Fruit fly (Drosophila melanogaster) whole organism, pupa: ENCODE data around the gene mge.

Experiments
- CG12605 ChIP-seq: fragments of 200-800 bp; sonication (Bioruptor generic); IDR thresholded peaks from 2 replicates; pipeline ENCODE4 v1.3.6; 2022; ENCODE audit warnings: missing biosample characterization, missing genetic modification characterization
- CG13204 ChIP-seq: fragments of 200-800 bp; sonication (Bioruptor generic); optimal IDR thresholded peaks from 2 replicates; lab custom pipeline; 2018; ENCODE audit warnings: missing biosample characterization, mild to moderate bottlenecking, missing genetic modification characterization, moderate library complexity
- CG17806 ChIP-seq: fragments of 200-800 bp; sonication (Bioruptor generic); optimal IDR thresholded peaks from 2 replicates; lab custom pipeline; 2018; ENCODE audit warnings: missing biosample characterization, mild to moderate bottlenecking, missing genetic modification characterization, moderate library complexity
- CG34367 ChIP-seq: fragments of 200-800 bp; sonication (Bioruptor generic); optimal IDR thresholded peaks from 2 replicates; lab custom pipeline; 2018; ENCODE audit warnings: missing biosample characterization, mild to moderate bottlenecking, missing genetic modification characterization
- CG4496 ChIP-seq: fragments of 200-800 bp; sonication (Bioruptor generic); IDR thresholded peaks from 3 replicates; pipeline ENCODE4 v1.3.6; 2022; ENCODE audit warnings: missing biosample characterization, missing genetic modification characterization
- CG8301 ChIP-seq: fragments of 200-800 bp; sonication (Bioruptor generic); optimal IDR thresholded peaks from 2 replicates; lab custom pipeline; 2018; ENCODE audit warnings: missing biosample characterization, mild to moderate bottlenecking, missing genetic modification characterization
- Pif1A ChIP-seq: fragments of 200-800 bp; sonication (Bioruptor generic); optimal IDR thresholded peaks from 3 replicates; lab custom pipeline; 2016; ENCODE audit warnings: missing biosample characterization, missing genetic modification characterization
- Snoo ChIP-seq: fragments of 200-800 bp; sonication (Bioruptor generic); optimal IDR thresholded peaks from 3 replicates; lab custom pipeline; 2017; ENCODE audit warnings: missing biosample characterization, mild to moderate bottlenecking, missing genetic modification characterization, inconsistent platforms

DNA sequence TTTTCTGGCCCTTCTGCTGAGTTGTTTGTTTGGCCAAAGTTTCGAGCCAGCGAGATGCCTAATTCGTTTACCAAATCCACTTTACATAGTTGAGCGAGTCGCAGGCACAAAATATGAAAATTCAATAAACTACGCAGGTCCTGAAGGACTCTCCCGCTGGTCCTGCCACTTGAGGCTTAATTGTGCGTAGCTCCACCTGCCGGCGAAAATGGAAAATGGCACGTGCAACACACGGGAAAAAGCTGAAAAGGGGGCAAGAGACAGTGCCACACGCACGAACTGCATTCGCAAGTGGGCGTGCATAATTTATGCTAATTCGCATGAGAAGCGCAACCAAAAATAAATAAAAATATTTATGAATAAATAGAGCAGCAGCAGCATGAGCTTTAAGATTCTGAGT is 23.8 kb downstream of the mge start:
- TF ChIP-seq Pif1A (GFP tag; lab: Kevin White, UChicago) (no peak), Snoo (no peak), CG34367 (tag; lab: Kevin White, UChicago) (no peak), CG4496 (GFP tag; lab: Robert Waterston, UW) (no peak), CG13204 (GFP tag; lab: Kevin White, UChicago) (no peak), CG17806 (tag; lab: Kevin White, UChicago) (no peak), CG8301 (tag; lab: Kevin White, UChicago) (no peak), CG12605 (GFP tag; lab: Robert Waterston, UW) (no peak)
